Fruit fly (Drosophila melanogaster) whole organism: ENCODE data around the gene CG11842.
A peak's percentile ranks its signal among the peaks of the same experiment; 100 is the strongest.

Experiments used
- CG8478 ChIP-seq: fragments of >200 bp; optimal IDR thresholded peaks from 2 replicates; lab custom pipeline; 2018; ENCODE audit warnings: inconsistent platforms
- Dll ChIP-seq: fragments of >200 bp; optimal IDR thresholded peaks from 2 replicates; lab custom pipeline; 2017
- EcR ChIP-seq, 2 experiments: fragments of >200 bp; optimal IDR thresholded peaks; 2 replicates each; lab custom pipeline; 2017; ENCODE audit warnings: missing biosample characterization in 2 of 2, missing genetic modification characterization in 2 of 2, missing genetic modification reagents in 2 of 2
- pan ChIP-seq: fragments of >200 bp; optimal IDR thresholded peaks from 2 replicates; lab custom pipeline; 2017
- psq ChIP-seq: fragments of >200 bp; optimal IDR thresholded peaks from 2 replicates; lab custom pipeline; 2017
- usp ChIP-seq: fragments of >200 bp; optimal IDR thresholded peaks from 2 replicates; lab custom pipeline; 2017; ENCODE audit warnings: missing biosample characterization, missing genetic modification characterization, mixed read lengths

CG11842 gene

dm6 chr3R:29095525-29095924 is 43.0 kb downstream of the CG11842 start:
- TF ChIP-seq pan (lab: Kevin White, UChicago) (no peak), Dll (lab: Kevin White, UChicago) (peak; percentile 77)

DNA sequence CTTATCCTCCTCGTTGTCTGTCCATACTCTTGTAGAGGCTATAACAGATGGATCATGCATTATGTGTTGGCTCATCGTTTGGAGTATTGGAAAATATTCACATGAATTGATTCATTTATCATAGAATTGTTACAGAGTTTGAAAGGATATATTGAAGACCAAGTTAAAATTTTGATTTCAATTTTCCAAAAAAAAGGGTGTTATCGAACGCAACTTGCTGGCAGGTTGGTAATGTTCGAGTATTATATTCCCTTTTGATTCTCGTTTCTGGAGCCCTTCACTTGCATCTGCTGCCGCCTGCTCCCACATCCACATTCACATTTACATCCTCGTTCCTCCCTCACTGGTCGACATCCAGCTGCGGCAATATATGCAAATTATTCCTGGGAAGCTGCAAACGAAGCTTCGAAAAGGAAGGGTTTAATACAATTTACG is 43.5 kb downstream of the CG11842 start:
- no peak for TF ChIP-seq psq (lab: Kevin White, UChicago)
- TF ChIP-seq CG8478 (lab: Kevin White, UChicago), result no peak
- TF ChIP-seq pan (lab: Kevin White, UChicago), result no peak
- no peak for TF ChIP-seq usp (GFP tag; lab: Kevin White, UChicago)
- TF ChIP-seq EcR (GFP tag; optimal IDR thresholded peaks at IDR 0.05; lab: Kevin White, UChicago), result no peak
- no peak for TF ChIP-seq Dll (lab: Kevin White, UChicago)

dm6 chr3R:29098022-29098421 is 45.5 kb downstream of the CG11842 start:
- no peak for TF ChIP-seq psq (lab: Kevin White, UChicago)
- no peak for TF ChIP-seq CG8478 (lab: Kevin White, UChicago)
- TF ChIP-seq EcR (GFP tag; optimal IDR thresholded peaks at IDR 0.05; lab: Kevin White, UChicago), result no peak
- no peak for TF ChIP-seq pan (lab: Kevin White, UChicago)
- no peak for TF ChIP-seq usp (GFP tag; lab: Kevin White, UChicago)
- TF ChIP-seq Dll (lab: Kevin White, UChicago), result no peak

- no peak for TF ChIP-seq usp (GFP tag; lab: Kevin White, UChicago)
- TF ChIP-seq CG8478 (lab: Kevin White, UChicago), result no peak
- TF ChIP-seq Dll (lab: Kevin White, UChicago), result no peak
- no peak for TF ChIP-seq EcR (GFP tag; optimal IDR thresholded peaks at IDR 0.05; lab: Kevin White, UChicago)
- no peak for TF ChIP-seq psq (lab: Kevin White, UChicago)
- TF ChIP-seq pan (lab: Kevin White, UChicago), result no peak
These were observed 50.7 kb downstream of the CG11842 start for dm6 chr3R:29103227-29103626.
